Worm (Caenorhabditis elegans) whole organism, mixed stage, embryonic: ENCODE results near the gene F35D11.1.

Experiments used
- drap-1 ChIP-seq: fragments of 200-800 bp; sonication (Bioruptor generic); optimal IDR thresholded peaks from 3 replicates; lab custom pipeline; 2018; ENCODE audit warnings: mild to moderate bottlenecking, missing genetic modification characterization, missing compliant biosample characterization
- elt-3 ChIP-seq: fragments of 150-350 bp; optimal IDR thresholded peaks from 2 replicates; lab custom pipeline; 2014; ENCODE audit warnings: missing biosample characterization, missing genetic modification characterization
- mep-1 ChIP-seq: fragments of 150-350 bp; optimal IDR thresholded peaks from 2 replicates; lab custom pipeline; 2017; ENCODE audit warnings: missing biosample characterization, missing genetic modification reagents, missing genetic modification characterization, inconsistent platforms
- nhr-12 ChIP-seq: fragments of 150-350 bp; optimal IDR thresholded peaks from 2 replicates; lab custom pipeline; 2014; ENCODE audit warnings: missing biosample characterization, missing genetic modification characterization
- nhr-237 ChIP-seq: fragments of 150-350 bp; optimal IDR thresholded peaks from 2 replicates; lab custom pipeline; 2014; ENCODE audit warnings: missing biosample characterization, missing genetic modification characterization
- nhr-28 ChIP-seq: fragments of 150-350 bp; optimal IDR thresholded peaks from 2 replicates; lab custom pipeline; 2014; ENCODE audit warnings: missing biosample characterization, missing genetic modification characterization
- pha-4 ChIP-seq: fragments of 150-350 bp; optimal IDR thresholded peaks from 2 replicates; lab custom pipeline; 2018; ENCODE audit warnings: missing biosample characterization, missing genetic modification reagents, missing genetic modification characterization
- snpc-4 ChIP-seq: fragments of 150-350 bp; optimal IDR thresholded peaks from 2 replicates; lab custom pipeline; 2014; ENCODE audit warnings: missing biosample characterization, missing genetic modification characterization
- unc-120 ChIP-seq: sonication (generic microtip); optimal IDR thresholded peaks from 2 replicates; lab custom pipeline; 2017; ENCODE audit warnings: missing genetic modification characterization, missing compliant biosample characterization; ENCODE audit not compliant: poor library complexity, severe bottlenecking
- unc-62 ChIP-seq: fragments of 150-350 bp; optimal IDR thresholded peaks from 2 replicates; lab custom pipeline; 2014; ENCODE audit warnings: missing biosample characterization, missing genetic modification reagents, missing genetic modification characterization

DNA sequence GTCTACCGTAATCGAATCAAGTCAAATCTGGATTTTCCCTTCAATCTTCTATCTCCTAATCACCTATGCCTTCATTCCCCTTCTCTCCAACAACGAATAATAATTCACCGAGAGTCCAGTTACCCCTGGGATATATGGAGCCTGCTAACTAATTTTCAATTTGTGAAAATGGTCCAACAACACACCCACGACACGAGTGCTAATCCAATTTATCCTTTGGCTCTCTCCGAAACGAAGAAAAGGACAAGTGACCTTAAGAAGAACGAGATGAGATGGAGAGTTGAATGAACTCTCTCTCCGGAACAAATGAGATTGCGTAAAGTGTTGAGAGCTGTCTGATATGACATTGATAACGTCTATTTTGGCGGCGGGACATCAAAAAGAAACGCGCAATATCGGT lies 42.4 kb upstream of the F35D11.1 start:
- TF ChIP-seq snpc-4 (tag; lab: Kevin White, UChicago): no peak
- TF ChIP-seq elt-3 (tag; lab: Kevin White, UChicago): no peak
- TF ChIP-seq nhr-237 (tag; lab: Kevin White, UChicago): no peak
- TF ChIP-seq mep-1 (tag; lab: Kevin White, UChicago): no peak
- no peak for TF ChIP-seq unc-62 (GFP tag; lab: Kevin White, UChicago)
- no peak for TF ChIP-seq pha-4
- TF ChIP-seq nhr-12 (tag; lab: Kevin White, UChicago): no peak
- TF ChIP-seq nhr-28 (tag; lab: Kevin White, UChicago): no peak
- no peak for TF ChIP-seq unc-120 (tag; lab: Kevin White, UChicago)
- TF ChIP-seq drap-1 (GFP tag; lab: Kevin White, UChicago): no peak
